Worm (Caenorhabditis elegans) whole organism, L2 larva: ENCODE data around the gene srh-171.

Experiments used
- C34F6.9 ChIP-seq: fragments of 150-350 bp; optimal IDR thresholded peaks from 2 replicates; lab custom pipeline; 2014; ENCODE audit warnings: missing biosample characterization, missing genetic modification characterization
- F13H6.1 ChIP-seq: sonication (generic microtip); optimal IDR thresholded peaks from 2 replicates; lab custom pipeline; 2016; ENCODE audit warnings: missing genetic modification characterization, missing compliant biosample characterization
- R02D3.7 ChIP-seq: fragments of 150-350 bp; optimal IDR thresholded peaks from 2 replicates; lab custom pipeline; 2014; ENCODE audit warnings: missing biosample characterization, missing genetic modification characterization
- Y55F3AM.14 ChIP-seq: fragments of 200-800 bp; sonication (Bioruptor generic); optimal IDR thresholded peaks from 2 replicates; lab custom pipeline; 2018; ENCODE audit warnings: mild to moderate bottlenecking, missing genetic modification characterization, missing compliant biosample characterization
- alr-1 ChIP-seq: fragments of 150-350 bp; optimal IDR thresholded peaks from 2 replicates; lab custom pipeline; 2014; ENCODE audit warnings: missing biosample characterization, missing genetic modification characterization
- aly-2 ChIP-seq: fragments of 150-350 bp; optimal IDR thresholded peaks from 2 replicates; lab custom pipeline; 2014; ENCODE audit warnings: missing biosample characterization, missing genetic modification characterization
- ama-1 ChIP-seq: fragments of 150-350 bp; optimal IDR thresholded peaks from 2 replicates; lab custom pipeline; 2018; ENCODE audit warnings: inconsistent platforms
- blmp-1 ChIP-seq: sonication (generic microtip); optimal IDR thresholded peaks from 2 replicates; lab custom pipeline; 2017; ENCODE audit warnings: missing genetic modification characterization, mild to moderate bottlenecking, missing compliant biosample characterization, antibody characterized with exemption, moderate library complexity; ENCODE audit not compliant: insufficient read depth
- ceh-16 ChIP-seq: fragments of 150-350 bp; optimal IDR thresholded peaks from 2 replicates; lab custom pipeline; 2014; ENCODE audit warnings: missing biosample characterization, missing genetic modification characterization
- ceh-82 ChIP-seq: fragments of 150-350 bp; optimal IDR thresholded peaks from 2 replicates; lab custom pipeline; 2014; ENCODE audit warnings: missing biosample characterization, missing genetic modification characterization
- dmd-4 ChIP-seq: sonication (generic microtip); optimal IDR thresholded peaks from 2 replicates; lab custom pipeline; 2017; ENCODE audit warnings: missing biosample characterization, missing genetic modification characterization
- elt-3 ChIP-seq: sonication (generic microtip); optimal IDR thresholded peaks from 2 replicates; lab custom pipeline; 2017; ENCODE audit warnings: missing biosample characterization, missing genetic modification characterization
- fos-1 ChIP-seq: fragments of 150-350 bp; optimal IDR thresholded peaks from 2 replicates; lab custom pipeline; 2014; ENCODE audit warnings: missing biosample characterization, missing genetic modification characterization
- gmeb-1 ChIP-seq: fragments of 150-350 bp; optimal IDR thresholded peaks from 2 replicates; lab custom pipeline; 2014; ENCODE audit warnings: missing biosample characterization, missing genetic modification characterization
- lin-13 ChIP-seq: fragments of 150-350 bp; optimal IDR thresholded peaks from 2 replicates; lab custom pipeline; 2014; ENCODE audit warnings: missing biosample characterization, missing genetic modification reagents, missing genetic modification characterization
- lin-39 ChIP-seq: fragments of 150-350 bp; optimal IDR thresholded peaks from 2 replicates; lab custom pipeline; 2014; ENCODE audit warnings: missing biosample characterization, missing genetic modification reagents, missing genetic modification characterization
- lsy-2 ChIP-seq, 2 experiments: fragments of 150-350 bp in 1 of 2; sonication (generic microtip) in 1 of 2; optimal IDR thresholded peaks; 2 replicates each; lab custom pipeline; 2014 to 2017; ENCODE audit warnings: missing biosample characterization in 2 of 2, missing genetic modification characterization in 2 of 2
- mab-5 ChIP-seq: fragments of 150-350 bp; optimal IDR thresholded peaks from 2 replicates; lab custom pipeline; 2014; ENCODE audit warnings: missing biosample characterization, missing genetic modification characterization
- mbf-1 ChIP-seq: sonication (generic microtip); optimal IDR thresholded peaks from 2 replicates; lab custom pipeline; 2017; ENCODE audit warnings: missing biosample characterization, missing genetic modification characterization
- mdl-1 ChIP-seq, 2 experiments: fragments of 150-350 bp in 1 of 2; sonication (generic microtip) in 1 of 2; optimal IDR thresholded peaks; 2 replicates each; lab custom pipeline; 2017; ENCODE audit warnings: missing biosample characterization in 2 of 2, missing genetic modification characterization in 2 of 2
- nhr-10 ChIP-seq: sonication (generic microtip); optimal IDR thresholded peaks from 2 replicates; lab custom pipeline; 2017; ENCODE audit warnings: missing biosample characterization, missing genetic modification characterization
- nhr-129 ChIP-seq: fragments of 150-350 bp; optimal IDR thresholded peaks from 2 replicates; lab custom pipeline; 2014; ENCODE audit warnings: missing biosample characterization, missing genetic modification characterization
- nhr-21 ChIP-seq: fragments of 150-350 bp; optimal IDR thresholded peaks from 2 replicates; lab custom pipeline; 2014; ENCODE audit warnings: missing biosample characterization, missing genetic modification characterization
- nhr-23 ChIP-seq: fragments of 150-350 bp; optimal IDR thresholded peaks from 2 replicates; lab custom pipeline; 2014; ENCODE audit warnings: missing biosample characterization, missing genetic modification reagents, missing genetic modification characterization
- nhr-237 ChIP-seq: fragments of 150-350 bp; optimal IDR thresholded peaks from 2 replicates; lab custom pipeline; 2014; ENCODE audit warnings: missing biosample characterization, missing genetic modification characterization
- nhr-25 ChIP-seq: fragments of 150-350 bp; sonication (generic microtip); optimal IDR thresholded peaks from 3 replicates; lab custom pipeline; 2014; ENCODE audit warnings: missing biosample characterization, missing genetic modification characterization
- nhr-6 ChIP-seq: fragments of 150-350 bp; optimal IDR thresholded peaks from 2 replicates; lab custom pipeline; 2014; ENCODE audit warnings: missing biosample characterization, missing genetic modification characterization
- nhr-77 ChIP-seq: fragments of 150-350 bp; optimal IDR thresholded peaks from 2 replicates; lab custom pipeline; 2014; ENCODE audit warnings: missing biosample characterization, missing genetic modification characterization
- snpc-4 ChIP-seq: fragments of 150-350 bp; optimal IDR thresholded peaks from 2 replicates; lab custom pipeline; 2014; ENCODE audit warnings: missing biosample characterization, missing genetic modification characterization
- unc-39 ChIP-seq: fragments of 150-350 bp; optimal IDR thresholded peaks from 2 replicates; lab custom pipeline; 2014; ENCODE audit warnings: missing biosample characterization, missing genetic modification characterization
- unc-55 ChIP-seq: fragments of 150-350 bp; sonication (generic microtip); optimal IDR thresholded peaks from 3 replicates; lab custom pipeline; 2014; ENCODE audit warnings: missing biosample characterization, missing genetic modification reagents, missing genetic modification characterization
- zag-1 ChIP-seq: fragments of 150-350 bp; optimal IDR thresholded peaks from 2 replicates; lab custom pipeline; 2014; ENCODE audit warnings: missing biosample characterization, missing genetic modification characterization
- ztf-1 ChIP-seq: fragments of 200-800 bp; sonication (Bioruptor generic); conservative IDR thresholded peaks from 2 replicates; pipeline ENCODE4 v1.3.6; 2022; ENCODE audit warnings: missing genetic modification characterization, missing compliant biosample characterization
- ztf-4 ChIP-seq: fragments of 150-350 bp; optimal IDR thresholded peaks from 2 replicates; lab custom pipeline; 2014; ENCODE audit warnings: missing biosample characterization, missing genetic modification characterization

The srh-171 gene

ce11 chrV:19965626-19966025, at the start of gene srh-171:
srh-171 (plus strand) TSS chrV:19965700.
- TF ChIP-seq ceh-16 (tag; lab: Kevin White, UChicago) (no peak), blmp-1 (tag; lab: Kevin White, UChicago) (no peak), zag-1 (no peak), mdl-1 (tag; optimal IDR thresholded peaks at IDR 0.05; lab: Kevin White, UChicago) (no peak), ceh-82 (tag; lab: Kevin White, UChicago) (no peak), F13H6.1 (tag; lab: Kevin White, UChicago) (no peak), unc-55 (no peak), aly-2 (tag; lab: Kevin White, UChicago) (no peak), dmd-4 (tag; lab: Kevin White, UChicago) (no peak)

- TF ChIP-seq nhr-25 (no peak), ztf-1 (no peak), mab-5 (no peak), mbf-1 (tag; lab: Kevin White, UChicago) (no peak), lsy-2 (tag; optimal IDR thresholded peaks at IDR 0.05; lab: Kevin White, UChicago) (no peak), C34F6.9 (tag; lab: Kevin White, UChicago) (no peak), alr-1 (tag; lab: Kevin White, UChicago) (no peak), mdl-1 (tag; optimal IDR thresholded peaks at IDR 0.05; lab: Kevin White, UChicago) (no peak)
- TF ChIP-seq, all 48 proteins: peak for 0
Measured at ce11 chrV:19915973-19916605, 49.4 kb upstream of the srh-171 start, which contains the start of the genes chk-2 and Y60A3A.19. chk-2 (minus strand) TSS chrV:19916023. Y60A3A.19 (plus strand) TSS chrV:19916555.

- TF ChIP-seq alr-1 (tag; lab: Kevin White, UChicago): no peak
- TF ChIP-seq nhr-129: no peak
- TF ChIP-seq gmeb-1: no peak
- no peak for TF ChIP-seq lin-13 (GFP tag; lab: Kevin White, UChicago)
- no peak for TF ChIP-seq zag-1
- no peak for TF ChIP-seq nhr-10 (tag; lab: Kevin White, UChicago)
- no peak for TF ChIP-seq R02D3.7 (tag; lab: Kevin White, UChicago)
- no peak for TF ChIP-seq nhr-237
- no peak for TF ChIP-seq ztf-4
- no peak for TF ChIP-seq nhr-21 (tag; lab: Kevin White, UChicago)
- no peak for TF ChIP-seq elt-3
- no peak for TF ChIP-seq ama-1 (lab: Kevin White, UChicago)
- no peak for TF ChIP-seq nhr-77
- no peak for TF ChIP-seq nhr-6 (tag; lab: Kevin White, UChicago)
- TF ChIP-seq nhr-23: no peak
- no peak for TF ChIP-seq nhr-25
- TF ChIP-seq, all 48 proteins: peak for 0
Measured at ce11 chrV:19922613-19923012, 42.9 kb upstream of the srh-171 start, which contains the start of gene Y60A3A.16. Y60A3A.16 (minus strand) TSS chrV:19922713.

- TF ChIP-seq lin-39 (tag; lab: Kevin White, UChicago) (no peak), lsy-2 (tag; optimal IDR thresholded peaks at IDR 0.05; lab: Kevin White, UChicago) (no peak), nhr-129 (no peak), fos-1 (no peak), mdl-1 (tag; optimal IDR thresholded peaks at IDR 0.05; lab: Kevin White, UChicago) (no peak), ztf-1 (no peak)
Measured at ce11 chrV:19923924-19924323, 41.6 kb upstream of the srh-171 start, which contains the start of gene skr-4. skr-4 (plus strand) TSS chrV:19924224.

- TF ChIP-seq elt-3: no peak
- no peak for TF ChIP-seq nhr-10 (tag; lab: Kevin White, UChicago)
- TF ChIP-seq R02D3.7 (tag; lab: Kevin White, UChicago): no peak
- no peak for TF ChIP-seq Y55F3AM.14 (GFP tag; lab: Kevin White, UChicago)
- TF ChIP-seq nhr-6 (tag; lab: Kevin White, UChicago): no peak
- no peak for TF ChIP-seq zag-1
- no peak for TF ChIP-seq alr-1 (tag; lab: Kevin White, UChicago)
- TF ChIP-seq snpc-4 (tag; lab: Kevin White, UChicago): no peak
- TF ChIP-seq ceh-16 (tag; lab: Kevin White, UChicago): no peak
- TF ChIP-seq unc-55: no peak
- TF ChIP-seq unc-39 (tag; lab: Kevin White, UChicago): no peak
Measured at ce11 chrV:19934223-19934622, 31.3 kb upstream of the srh-171 start, which contains the start of gene algn-7. algn-7 (minus strand) TSS chrV:19934323.
